Fruit fly (Drosophila melanogaster): ENCODE measurements around the gene chico.

The chico gene

dm6 chr2L:10226724-10227407 lies 20.0 kb downstream of the chico start, which contains the start of gene CG5708:
Gene CG5708 (minus strand): TSS chr2L:10226808.
- TF ChIP-seq CG8319 (GFP tag; optimal IDR thresholded peaks at IDR 0.05) (no peak), ss (GFP tag; optimal IDR thresholded peaks at IDR 0.05) (peak in 1 of 2 experiments; percentile 20), CG6792 (GFP tag; optimal IDR thresholded peaks at IDR 0.05) (no peak), CG11902 (GFP tag; optimal IDR thresholded peaks at IDR 0.05) (no peak), Hr38 (GFP tag; optimal IDR thresholded peaks at IDR 0.05) (no peak), CG3032 (tag; optimal IDR thresholded peaks at IDR 0.05) (peak; percentile 31), CG7368 (GFP tag; optimal IDR thresholded peaks at IDR 0.05) (no peak), Lpt (GFP tag; optimal IDR thresholded peaks at IDR 0.05) (no peak), achi (GFP tag; optimal IDR thresholded peaks at IDR 0.05) (peak; percentile 35), CG15336 (GFP tag; IDR thresholded peaks at IDR 0.05) (no peak), lz (GFP tag; optimal IDR thresholded peaks at IDR 0.05) (peak; percentile 13), topi (GFP tag; optimal IDR thresholded peaks at IDR 0.05) (peak; percentile 2), Hr39 (GFP tag; optimal IDR thresholded peaks at IDR 0.05) (no peak), CG4318 (GFP tag; optimal IDR thresholded peaks at IDR 0.05) (no peak), Met (GFP tag; optimal IDR thresholded peaks at IDR 0.05) (peak; percentile 37), eg (GFP tag; IDR thresholded peaks at IDR 0.05) (no peak), cyc (GFP tag; optimal IDR thresholded peaks at IDR 0.05) (peak; percentile 18), CG11762 (GFP tag; optimal IDR thresholded peaks at IDR 0.05; ENCODE audit: insufficient read depth) (no peak), dsx (GFP tag; optimal IDR thresholded peaks at IDR 0.05; ENCODE audit: poor library complexity, severe bottlenecking) (peak; percentile 35), Sox15 (GFP tag; optimal IDR thresholded peaks at IDR 0.05) (no peak), fd59A (GFP tag; optimal IDR thresholded peaks at IDR 0.05) (no peak), CG34406 (GFP tag; optimal IDR thresholded peaks at IDR 0.05) (no peak), svp (GFP tag) (no peak), CG32006 (GFP tag; optimal IDR thresholded peaks at IDR 0.05) (no peak), Sox14 (GFP tag; optimal IDR thresholded peaks at IDR 0.05) (peak; percentile 9), CG11294 (GFP tag; IDR thresholded peaks at IDR 0.05) (no peak), CG6276 (GFP tag; optimal IDR thresholded peaks at IDR 0.05) (no peak), CG16779 (tag; optimal IDR thresholded peaks at IDR 0.05) (no peak), CG6854 (GFP tag; optimal IDR thresholded peaks at IDR 0.05) (no peak), CG31627 (GFP tag; optimal IDR thresholded peaks at IDR 0.05) (no peak), CG1621 (tag; optimal IDR thresholded peaks at IDR 0.05) (no peak), CG6163 (GFP tag; IDR thresholded peaks at IDR 0.05) (no peak), spab (GFP tag; optimal IDR thresholded peaks at IDR 0.05) (no peak), esn (GFP tag; optimal IDR thresholded peaks at IDR 0.05) (peak; percentile 32), Eip78C (GFP tag) (peak; percentile 63), dac (GFP tag; optimal IDR thresholded peaks at IDR 0.05) (no peak), fkh (GFP tag; optimal IDR thresholded peaks at IDR 0.05) (peak; percentile 36), Smox (GFP tag; optimal IDR thresholded peaks at IDR 0.05) (no peak), salr (GFP tag; optimal IDR thresholded peaks at IDR 0.05) (no peak), vri (GFP tag; optimal IDR thresholded peaks at IDR 0.05) (no peak), CG8119 (GFP tag; IDR thresholded peaks at IDR 0.05) (no peak), fd85E (GFP tag; optimal IDR thresholded peaks at IDR 0.05) (no peak), CG10669 (GFP tag; optimal IDR thresholded peaks at IDR 0.05) (no peak), net (GFP tag; optimal IDR thresholded peaks at IDR 0.05) (no peak), Ets21C (GFP tag; optimal IDR thresholded peaks at IDR 0.05) (no peak), Eip93F (GFP tag; optimal IDR thresholded peaks at IDR 0.05) (no peak), pdm3 (GFP tag; optimal IDR thresholded peaks at IDR 0.05) (no peak), CG9139 (GFP tag; optimal IDR thresholded peaks at IDR 0.05) (no peak), CG3919 (GFP tag; optimal IDR thresholded peaks at IDR 0.05) (no peak), CG10631 (GFP tag; optimal IDR thresholded peaks at IDR 0.05) (no peak), Gug (GFP tag; IDR thresholded peaks at IDR 0.05) (no peak)

Data from whole organism, prepupa.